Worm (Caenorhabditis elegans) whole organism, L3 larva: Measurements from ENCODE around the gene ZK662.5.

Experiments
- aly-2 ChIP-seq: fragments of 150-350 bp; optimal IDR thresholded peaks from 2 replicates; lab custom pipeline; 2014; ENCODE audit warnings: missing biosample characterization, missing genetic modification characterization
- ceh-82 ChIP-seq: fragments of 150-350 bp; optimal IDR thresholded peaks from 2 replicates; lab custom pipeline; 2014; ENCODE audit warnings: missing biosample characterization, missing genetic modification characterization
- elt-3 ChIP-seq, 3 experiments: fragments of 150-350 bp in 1 of 3; sonication (generic microtip) in 2 of 3; optimal IDR thresholded peaks; 2 replicates in 2 of 3; 4 replicates in 1 of 3; lab custom pipeline; 2014 to 2017; ENCODE audit warnings: missing biosample characterization in 3 of 3, missing genetic modification characterization in 3 of 3
- eor-1 ChIP-seq, 2 experiments: fragments of 150-350 bp; optimal IDR thresholded peaks; 2 replicates each; lab custom pipeline; 2014 to 2018; ENCODE audit warnings: missing biosample characterization in 2 of 2, missing genetic modification characterization in 2 of 2
- fos-1 ChIP-seq: fragments of 150-350 bp; optimal IDR thresholded peaks from 2 replicates; lab custom pipeline; 2014; ENCODE audit warnings: missing biosample characterization, missing genetic modification characterization
- mdl-1 ChIP-seq: fragments of 150-350 bp; optimal IDR thresholded peaks from 2 replicates; lab custom pipeline; 2014; ENCODE audit warnings: missing biosample characterization, missing genetic modification characterization
- nfya-1 ChIP-seq: sonication (generic microtip); optimal IDR thresholded peaks from 2 replicates; lab custom pipeline; 2017; ENCODE audit warnings: missing genetic modification characterization, mild to moderate bottlenecking, missing compliant biosample characterization, antibody characterized with exemption, moderate library complexity; ENCODE audit not compliant: insufficient read depth
- nhr-237 ChIP-seq: fragments of 150-350 bp; optimal IDR thresholded peaks from 2 replicates; lab custom pipeline; 2014; ENCODE audit warnings: missing biosample characterization, missing genetic modification characterization
- nhr-25 ChIP-seq: sonication (generic microtip); optimal IDR thresholded peaks from 2 replicates; lab custom pipeline; 2017; ENCODE audit warnings: missing biosample characterization, missing genetic modification characterization
- nhr-28 ChIP-seq: fragments of 150-350 bp; optimal IDR thresholded peaks from 2 replicates; lab custom pipeline; 2014; ENCODE audit warnings: missing biosample characterization, missing genetic modification characterization
- pha-4 ChIP-seq: fragments of 150-350 bp; optimal IDR thresholded peaks from 2 replicates; lab custom pipeline; 2014; ENCODE audit warnings: missing biosample characterization, missing genetic modification reagents, missing genetic modification characterization
- skn-1 ChIP-seq: fragments of 150-350 bp; optimal IDR thresholded peaks from 2 replicates; lab custom pipeline; 2014; ENCODE audit warnings: missing biosample characterization, missing genetic modification characterization
- unc-62 ChIP-seq: fragments of 150-350 bp; sonication (generic microtip); optimal IDR thresholded peaks from 4 replicates; lab custom pipeline; 2014; ENCODE audit warnings: missing biosample characterization, missing genetic modification reagents, missing genetic modification characterization

ce11 chrX:15759222-15759621 is 37.8 kb downstream of the ZK662.5 start:
- TF ChIP-seq nhr-25 (tag; lab: Kevin White, UChicago): no peak
- TF ChIP-seq aly-2 (tag; lab: Kevin White, UChicago): no peak
- TF ChIP-seq mdl-1 (tag; lab: Kevin White, UChicago): no peak
- no peak for TF ChIP-seq pha-4 (tag; lab: Kevin White, UChicago)
- TF ChIP-seq skn-1 (tag; lab: Kevin White, UChicago): no peak
- no peak for TF ChIP-seq nfya-1 (tag; lab: Kevin White, UChicago)
- no peak for TF ChIP-seq nhr-28 (tag; lab: Kevin White, UChicago)
- TF ChIP-seq eor-1 (tag; optimal IDR thresholded peaks at IDR 0.05; lab: Kevin White, UChicago): no peak
- TF ChIP-seq unc-62: no peak
- TF ChIP-seq ceh-82 (tag; lab: Kevin White, UChicago): no peak
- no peak for TF ChIP-seq nhr-237 (tag; lab: Kevin White, UChicago)
- no peak for TF ChIP-seq elt-3 (tag; optimal IDR thresholded peaks at IDR 0.05; lab: Kevin White, UChicago)
- no peak for TF ChIP-seq fos-1 (tag; lab: Kevin White, UChicago)
